Worm (Caenorhabditis elegans) whole organism, L2 larva: ENCODE data around the gene srbc-63.

Source experiments
- ZK546.5 ChIP-seq: sonication (generic microtip); optimal IDR thresholded peaks from 2 replicates; lab custom pipeline; 2017; ENCODE audit warnings: missing biosample characterization, missing genetic modification characterization
- ama-1 ChIP-seq: fragments of 150-350 bp; optimal IDR thresholded peaks from 2 replicates; lab custom pipeline; 2018; ENCODE audit warnings: inconsistent platforms
- lin-39 ChIP-seq: fragments of 150-350 bp; optimal IDR thresholded peaks from 2 replicates; lab custom pipeline; 2014; ENCODE audit warnings: missing biosample characterization, missing genetic modification reagents, missing genetic modification characterization
- lsy-2 ChIP-seq, 2 experiments: fragments of 150-350 bp in 1 of 2; sonication (generic microtip) in 1 of 2; optimal IDR thresholded peaks; 2 replicates each; lab custom pipeline; 2014 to 2017; ENCODE audit warnings: missing biosample characterization in 2 of 2, missing genetic modification characterization in 2 of 2
- nhr-11 ChIP-seq: fragments of 150-350 bp; optimal IDR thresholded peaks from 2 replicates; lab custom pipeline; 2014; ENCODE audit warnings: missing biosample characterization, missing genetic modification characterization
- snpc-4 ChIP-seq: fragments of 150-350 bp; optimal IDR thresholded peaks from 2 replicates; lab custom pipeline; 2014; ENCODE audit warnings: missing biosample characterization, missing genetic modification characterization
- ztf-4 ChIP-seq: fragments of 150-350 bp; optimal IDR thresholded peaks from 2 replicates; lab custom pipeline; 2014; ENCODE audit warnings: missing biosample characterization, missing genetic modification characterization

DNA sequence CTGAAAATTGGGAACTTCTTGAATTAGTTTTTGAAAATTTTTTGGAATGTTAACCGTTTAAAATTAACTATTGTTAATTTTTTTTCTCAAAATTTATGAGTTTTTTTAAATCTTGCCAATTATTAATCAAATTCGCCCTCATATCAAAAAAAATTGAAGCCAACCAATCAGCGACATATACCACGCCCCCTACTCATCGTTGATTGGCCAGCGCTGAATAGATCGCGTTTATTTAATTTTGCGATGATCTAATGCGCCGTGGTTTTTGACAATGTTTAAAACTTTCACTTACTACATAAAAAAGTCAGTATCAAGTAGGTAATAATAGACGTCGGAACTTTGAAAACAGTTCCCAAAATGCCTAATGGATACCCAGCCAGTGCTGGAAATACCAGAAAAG lies 29.9 kb upstream of the srbc-63 start:
- TF ChIP-seq lsy-2 (tag; optimal IDR thresholded peaks at IDR 0.05; lab: Kevin White, UChicago) = no peak
- TF ChIP-seq snpc-4 (tag; lab: Kevin White, UChicago) = no peak
- no peak for TF ChIP-seq nhr-11 (tag; lab: Kevin White, UChicago)
- no peak for TF ChIP-seq ztf-4 (tag; lab: Kevin White, UChicago)
- no peak for TF ChIP-seq ama-1 (lab: Kevin White, UChicago)
- TF ChIP-seq lin-39 (tag; lab: Kevin White, UChicago) = no peak
- TF ChIP-seq ZK546.5 (tag; lab: Kevin White, UChicago) = no peak
